Worm (Caenorhabditis elegans) whole organism, late embryonic: Measurements from ENCODE around the gene srz-102.

ENCODE experiments used
- C38D4.7 ChIP-seq: fragments of 200-800 bp; sonication (Bioruptor generic); optimal IDR thresholded peaks from 2 replicates; lab custom pipeline; 2018; ENCODE audit warnings: mild to moderate bottlenecking, missing genetic modification characterization, moderate library complexity, missing compliant biosample characterization
- F13H6.1 ChIP-seq: sonication (generic microtip); optimal IDR thresholded peaks from 2 replicates; lab custom pipeline; 2016; ENCODE audit warnings: missing genetic modification characterization, missing compliant biosample characterization
- K02D7.2 ChIP-seq: sonication (generic microtip); optimal IDR thresholded peaks from 2 replicates; lab custom pipeline; 2017; ENCODE audit warnings: mild to moderate bottlenecking, missing genetic modification characterization, missing compliant biosample characterization
- K09A11.1 ChIP-seq: sonication (generic microtip); optimal IDR thresholded peaks from 2 replicates; lab custom pipeline; 2017; ENCODE audit warnings: antibody characterized with exemption, mild to moderate bottlenecking, missing genetic modification characterization, missing compliant biosample characterization; ENCODE audit not compliant: insufficient read depth
- ama-1 ChIP-seq: fragments of 150-350 bp; optimal IDR thresholded peaks from 2 replicates; lab custom pipeline; 2014
- ceh-14 ChIP-seq: sonication (generic microtip); optimal IDR thresholded peaks from 2 replicates; lab custom pipeline; 2016; ENCODE audit warnings: missing genotype, missing genetic modification characterization, missing compliant biosample characterization
- ceh-18 ChIP-seq: sonication (generic microtip); optimal IDR thresholded peaks from 2 replicates; lab custom pipeline; 2016; ENCODE audit warnings: missing genetic modification characterization, missing compliant biosample characterization
- ceh-19 ChIP-seq: fragments of 200-800 bp; sonication (Bioruptor generic); optimal IDR thresholded peaks from 2 replicates; lab custom pipeline; 2018; ENCODE audit warnings: mild to moderate bottlenecking, missing genetic modification characterization, missing compliant biosample characterization
- ceh-24 ChIP-seq: sonication (generic microtip); optimal IDR thresholded peaks from 2 replicates; lab custom pipeline; 2016; ENCODE audit warnings: mild to moderate bottlenecking, missing genetic modification characterization, missing compliant biosample characterization
- ceh-34 ChIP-seq: sonication (generic microtip); optimal IDR thresholded peaks from 2 replicates; lab custom pipeline; 2016; ENCODE audit warnings: mild to moderate bottlenecking, missing genetic modification characterization, missing compliant biosample characterization
- ceh-45 ChIP-seq: fragments of 200-800 bp; sonication (Bioruptor generic); IDR thresholded peaks from 2 replicates; pipeline ENCODE4 v1.3.6; 2022; ENCODE audit warnings: missing genetic modification reagents, missing genetic modification characterization, missing compliant biosample characterization
- ceh-6 ChIP-seq: fragments of 200-800 bp; sonication (Bioruptor generic); optimal IDR thresholded peaks from 2 replicates; lab custom pipeline; 2018; ENCODE audit warnings: mild to moderate bottlenecking, missing genetic modification characterization, missing compliant biosample characterization
- dmd-4 ChIP-seq: sonication (generic microtip); optimal IDR thresholded peaks from 2 replicates; lab custom pipeline; 2016; ENCODE audit warnings: borderline replicate concordance, missing genetic modification characterization, missing compliant biosample characterization
- elt-2 ChIP-seq: sonication (generic microtip); optimal IDR thresholded peaks from 2 replicates; lab custom pipeline; 2016; ENCODE audit warnings: missing genetic modification reagents, missing genetic modification characterization, missing compliant biosample characterization
- ets-4 ChIP-seq: sonication (generic microtip); optimal IDR thresholded peaks from 2 replicates; lab custom pipeline; 2016; ENCODE audit warnings: missing genetic modification characterization, missing compliant biosample characterization
- fkh-10 ChIP-seq: fragments of 150-350 bp; optimal IDR thresholded peaks from 2 replicates; lab custom pipeline; 2014; ENCODE audit warnings: missing biosample characterization, missing genetic modification reagents, missing genetic modification characterization
- fkh-6 ChIP-seq: sonication (generic microtip); optimal IDR thresholded peaks from 2 replicates; lab custom pipeline; 2016; ENCODE audit warnings: missing genetic modification characterization, missing compliant biosample characterization
- hlh-13 ChIP-seq: fragments of 200-800 bp; sonication (Bioruptor generic); optimal IDR thresholded peaks from 2 replicates; lab custom pipeline; 2018; ENCODE audit warnings: mild to moderate bottlenecking, missing genetic modification characterization, missing compliant biosample characterization
- hlh-30 ChIP-seq: sonication (generic microtip); optimal IDR thresholded peaks from 2 replicates; lab custom pipeline; 2017; ENCODE audit warnings: antibody characterized with exemption, missing genetic modification characterization, missing compliant biosample characterization; ENCODE audit not compliant: insufficient read depth
- hlh-6 ChIP-seq: sonication (generic microtip); optimal IDR thresholded peaks from 2 replicates; lab custom pipeline; 2016; ENCODE audit warnings: missing genotype, missing genetic modification characterization, missing compliant biosample characterization
- lim-6 ChIP-seq: sonication (generic microtip); optimal IDR thresholded peaks from 2 replicates; lab custom pipeline; 2016; ENCODE audit warnings: missing genetic modification characterization, missing compliant biosample characterization
- lin-11 ChIP-seq: fragments of 200-800 bp; sonication (Bioruptor generic); optimal IDR thresholded peaks from 2 replicates; lab custom pipeline; 2018; ENCODE audit warnings: mild to moderate bottlenecking, missing genetic modification characterization, missing compliant biosample characterization
- mec-3 ChIP-seq: sonication (generic microtip); optimal IDR thresholded peaks from 2 replicates; lab custom pipeline; 2016; ENCODE audit warnings: borderline replicate concordance, missing genetic modification characterization, missing compliant biosample characterization
- nhr-11 ChIP-seq: fragments of 150-350 bp; optimal IDR thresholded peaks from 2 replicates; lab custom pipeline; 2014; ENCODE audit warnings: missing biosample characterization, missing genetic modification characterization
- pax-1 ChIP-seq: fragments of 150-350 bp; optimal IDR thresholded peaks from 2 replicates; lab custom pipeline; 2014; ENCODE audit warnings: missing biosample characterization, missing genetic modification characterization
- pros-1 ChIP-seq: fragments of 150-350 bp; optimal IDR thresholded peaks from 2 replicates; lab custom pipeline; 2014; ENCODE audit warnings: missing biosample characterization, missing genetic modification reagents, missing genetic modification characterization
- rnt-1 ChIP-seq: sonication (generic microtip); optimal IDR thresholded peaks from 2 replicates; lab custom pipeline; 2016; ENCODE audit warnings: missing genetic modification characterization, missing compliant biosample characterization
- sdc-2 ChIP-seq: sonication (generic microtip); optimal IDR thresholded peaks from 2 replicates; lab custom pipeline; 2016; ENCODE audit warnings: missing genotype, missing genetic modification characterization, missing compliant biosample characterization
- sox-2 ChIP-seq: fragments of 200-800 bp; sonication (Bioruptor generic); IDR thresholded peaks from 2 replicates; pipeline ENCODE4 v1.3.6; 2022; ENCODE audit warnings: missing genetic modification reagents, missing genetic modification characterization, missing compliant biosample characterization
- syd-9 ChIP-seq: sonication (generic microtip); optimal IDR thresholded peaks from 2 replicates; lab custom pipeline; 2016; ENCODE audit warnings: mild to moderate bottlenecking, missing genetic modification characterization, moderate library complexity, missing compliant biosample characterization
- tbx-2 ChIP-seq: sonication (generic microtip); optimal IDR thresholded peaks from 2 replicates; lab custom pipeline; 2016; ENCODE audit warnings: missing genetic modification characterization, missing compliant biosample characterization
- ttx-3 ChIP-seq: sonication (generic microtip); optimal IDR thresholded peaks from 2 replicates; lab custom pipeline; 2016; ENCODE audit warnings: missing genetic modification reagents, missing genetic modification characterization, missing compliant biosample characterization
- unc-42 ChIP-seq: sonication (generic microtip); optimal IDR thresholded peaks from 2 replicates; lab custom pipeline; 2016; ENCODE audit warnings: missing genotype, missing genetic modification characterization, missing compliant biosample characterization
- unc-55 ChIP-seq: sonication (generic microtip); optimal IDR thresholded peaks from 2 replicates; lab custom pipeline; 2017; ENCODE audit warnings: missing biosample characterization, missing genetic modification reagents, missing genetic modification characterization
- unc-86 ChIP-seq: sonication (generic microtip); optimal IDR thresholded peaks from 2 replicates; lab custom pipeline; 2016; ENCODE audit warnings: missing genetic modification characterization, missing compliant biosample characterization

Gene srz-102

ce11 chrV:16666647-16667046 is 20.7 kb upstream of the srz-102 start, which contains the start of gene F14F8.14:
F14F8.14 (minus strand) TSS chrV:16666747.
- TF ChIP-seq ceh-24 (tag; lab: Kevin White, UChicago) (no peak), fkh-10 (GFP tag; lab: Kevin White, UChicago) (no peak), sdc-2 (no peak), syd-9 (no peak), F13H6.1 (tag; lab: Kevin White, UChicago) (no peak), mec-3 (no peak), lim-6 (tag; lab: Kevin White, UChicago) (no peak), ceh-18 (tag; lab: Kevin White, UChicago) (no peak), elt-2 (tag; lab: Kevin White, UChicago) (no peak), ceh-45 (GFP tag; lab: Robert Waterston, UW) (no peak), C38D4.7 (GFP tag; lab: Kevin White, UChicago) (no peak), ceh-19 (GFP tag; lab: Kevin White, UChicago) (no peak), ceh-34 (no peak), sox-2 (no peak), K02D7.2 (no peak), K09A11.1 (tag; lab: Kevin White, UChicago) (no peak), hlh-30 (no peak)

DNA sequence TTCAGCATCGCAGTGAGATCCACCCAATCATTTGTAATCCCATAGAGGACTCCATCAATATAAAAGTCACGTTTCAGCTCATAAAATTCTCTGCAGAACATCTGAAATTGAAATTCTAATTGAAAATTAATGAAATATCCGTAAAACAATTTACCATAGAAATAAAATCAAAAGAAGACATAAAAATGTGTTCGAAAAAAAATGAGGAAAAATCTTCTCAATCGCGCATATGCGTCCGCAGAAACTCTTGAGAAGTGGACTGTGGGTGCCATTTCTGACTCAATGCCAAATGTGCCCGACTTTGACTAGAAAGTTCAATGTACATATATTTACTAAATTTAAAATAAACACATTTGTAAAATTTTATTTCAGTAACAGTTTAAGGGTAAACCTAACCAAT is 18.9 kb upstream of the srz-102 start, which contains the start of gene F14F8.9:
Gene F14F8.9 (minus strand): TSS at position 101 of the 400 bp plus-strand sequence.
- TF ChIP-seq ceh-6 (GFP tag; lab: Kevin White, UChicago) = no peak
- TF ChIP-seq ceh-14 (tag; lab: Kevin White, UChicago) = no peak
- TF ChIP-seq fkh-6 (tag; lab: Kevin White, UChicago) = no peak
- TF ChIP-seq ceh-18 (tag; lab: Kevin White, UChicago) = no peak
- TF ChIP-seq nhr-11 (tag; lab: Kevin White, UChicago) = no peak
- TF ChIP-seq rnt-1 (tag; lab: Kevin White, UChicago) = no peak
- TF ChIP-seq unc-42 (tag; lab: Kevin White, UChicago) = no peak
- no peak for TF ChIP-seq tbx-2 (tag; lab: Kevin White, UChicago)
- TF ChIP-seq, all 69 proteins: peak for 0

DNA sequence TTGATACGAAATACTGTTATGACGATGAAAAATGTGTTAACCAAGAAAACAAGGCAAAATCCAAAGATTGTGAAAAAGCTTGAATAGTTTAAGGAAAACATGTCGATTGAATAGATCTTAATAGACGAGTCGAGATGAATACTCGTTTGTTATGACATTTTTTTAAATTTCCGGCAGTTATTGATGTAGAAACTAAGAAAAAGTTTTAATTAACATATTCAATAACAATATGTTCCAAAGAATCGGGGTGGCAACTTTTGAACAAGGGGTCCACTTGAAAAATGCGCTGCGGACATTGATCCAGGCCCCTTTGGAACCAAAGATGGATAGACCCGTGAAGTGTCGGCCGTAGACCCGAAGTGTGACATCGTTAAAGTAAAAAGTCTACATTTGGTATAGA is 16.1 kb upstream of the srz-102 start, which contains the start of gene str-61:
Gene str-61 (minus strand): TSS at position 101 of the 400 bp plus-strand sequence.
- TF ChIP-seq ets-4 (tag; lab: Kevin White, UChicago) (no peak), pros-1 (tag; lab: Kevin White, UChicago) (no peak), unc-42 (tag; lab: Kevin White, UChicago) (no peak), unc-55 (no peak), pax-1 (tag; lab: Kevin White, UChicago) (no peak), C38D4.7 (GFP tag; lab: Kevin White, UChicago) (no peak), ceh-14 (tag; lab: Kevin White, UChicago) (no peak), unc-86 (tag; lab: Kevin White, UChicago) (no peak), hlh-13 (no peak), lim-6 (tag; lab: Kevin White, UChicago) (no peak)
- TF ChIP-seq, all 69 proteins: peak for 0

ce11 chrV:16672198-16672597 is 15.1 kb upstream of the srz-102 start, which contains the start of gene F14F8.8:
F14F8.8 (minus strand) TSS chrV:16672298.
- TF ChIP-seq unc-55 (no peak), lin-11 (tag; lab: Kevin White, UChicago) (no peak)

ce11 chrV:16674399-16674798 is 12.9 kb upstream of the srz-102 start:
- no peak for TF ChIP-seq hlh-6 (tag; lab: Kevin White, UChicago)
- no peak for TF ChIP-seq lim-6 (tag; lab: Kevin White, UChicago)
- TF ChIP-seq F13H6.1 (tag; lab: Kevin White, UChicago) = no peak
- TF ChIP-seq ceh-24 (tag; lab: Kevin White, UChicago) = no peak
- TF ChIP-seq ama-1 (lab: Kevin White, UChicago) = no peak
- TF ChIP-seq dmd-4 (tag; lab: Kevin White, UChicago) = no peak
- no peak for TF ChIP-seq ceh-34
- no peak for TF ChIP-seq ttx-3 (tag; lab: Kevin White, UChicago)
